Worm (Caenorhabditis elegans) whole organism, early embryonic: ENCODE data around the gene F44E7.9.

Source experiments
- B0310.2 ChIP-seq: sonication (generic microtip); optimal IDR thresholded peaks from 2 replicates; lab custom pipeline; 2016; ENCODE audit warnings: mild to moderate bottlenecking, missing genetic modification characterization, missing compliant biosample characterization
- F13C5.2 ChIP-seq: sonication (generic microtip); optimal IDR thresholded peaks from 2 replicates; lab custom pipeline; 2017; ENCODE audit warnings: mild to moderate bottlenecking, missing genetic modification characterization, inconsistent platforms, missing compliant biosample characterization
- aly-1 ChIP-seq: sonication (generic microtip); optimal IDR thresholded peaks from 2 replicates; lab custom pipeline; 2016; ENCODE audit warnings: missing genetic modification characterization, missing compliant biosample characterization
- ama-1 ChIP-seq: fragments of 150-350 bp; optimal IDR thresholded peaks from 2 replicates; lab custom pipeline; 2014
- ceh-13 ChIP-seq: fragments of 200-800 bp; sonication (Bioruptor generic); optimal IDR thresholded peaks from 2 replicates; lab custom pipeline; 2018; ENCODE audit warnings: mild to moderate bottlenecking, missing genetic modification characterization, missing compliant biosample characterization
- ceh-36 ChIP-seq: sonication (generic microtip); optimal IDR thresholded peaks from 2 replicates; lab custom pipeline; 2016; ENCODE audit warnings: missing genetic modification characterization, inconsistent platforms, missing compliant biosample characterization
- ets-7 ChIP-seq: sonication (generic microtip); optimal IDR thresholded peaks from 2 replicates; lab custom pipeline; 2016; ENCODE audit warnings: missing genotype, missing genetic modification characterization, missing compliant biosample characterization
- flt-1 ChIP-seq: fragments of 200-800 bp; sonication (Bioruptor generic); IDR thresholded peaks from 2 replicates; pipeline ENCODE4 v1.3.6; 2022; ENCODE audit warnings: missing genetic modification characterization, missing compliant biosample characterization
- hmbx-1 ChIP-seq: sonication (generic microtip); optimal IDR thresholded peaks from 2 replicates; lab custom pipeline; 2016; ENCODE audit warnings: mild to moderate bottlenecking, missing genetic modification characterization, missing compliant biosample characterization
- hmg-4 ChIP-seq: fragments of 200-800 bp; sonication (Bioruptor generic); optimal IDR thresholded peaks from 2 replicates; lab custom pipeline; 2018; ENCODE audit warnings: mild to moderate bottlenecking, missing genetic modification characterization, missing compliant biosample characterization
- hnd-1 ChIP-seq: sonication (generic microtip); optimal IDR thresholded peaks from 2 replicates; lab custom pipeline; 2016; ENCODE audit warnings: missing genetic modification characterization, missing compliant biosample characterization
- pes-1 ChIP-seq: fragments of 200-800 bp; sonication (Bioruptor generic); IDR thresholded peaks from 2 replicates; pipeline ENCODE4 v1.3.6; 2022; ENCODE audit warnings: missing genetic modification reagents, missing genetic modification characterization, missing compliant biosample characterization
- scrt-1 ChIP-seq: fragments of 200-800 bp; sonication (Bioruptor generic); IDR thresholded peaks from 2 replicates; pipeline ENCODE4 v1.3.6; 2022; ENCODE audit warnings: missing genetic modification characterization, missing compliant biosample characterization
- sea-1 ChIP-seq: fragments of 200-800 bp; sonication (Bioruptor generic); conservative IDR thresholded peaks from 2 replicates; pipeline ENCODE4 v1.3.6; 2022; ENCODE audit warnings: missing genetic modification characterization, missing compliant biosample characterization
- tbx-11 ChIP-seq: fragments of 200-800 bp; sonication (Bioruptor generic); IDR thresholded peaks from 2 replicates; pipeline ENCODE4 v1.3.6; 2022; ENCODE audit warnings: missing genetic modification characterization, missing compliant biosample characterization
- tbx-37 ChIP-seq: fragments of 200-800 bp; sonication (Bioruptor generic); conservative IDR thresholded peaks from 2 replicates; pipeline ENCODE4 v1.3.6; 2022; ENCODE audit warnings: missing genetic modification reagents, missing genetic modification characterization, missing compliant biosample characterization
- tra-4 ChIP-seq: sonication (generic microtip); optimal IDR thresholded peaks from 2 replicates; lab custom pipeline; 2017; ENCODE audit warnings: missing genetic modification characterization, missing compliant biosample characterization

Gene F44E7.9

ce11 chrV:5771627-5772026 lies 19.4 kb upstream of the F44E7.9 start, which contains the start of gene F44E7.3:
F44E7.3 (plus strand) TSS chrV:5771945.
- TF ChIP-seq B0310.2 (tag; lab: Kevin White, UChicago) = no peak
- TF ChIP-seq scrt-1 (GFP tag; lab: Robert Waterston, UW) = no peak
- TF ChIP-seq aly-1 (tag; lab: Kevin White, UChicago) = no peak
- TF ChIP-seq tra-4 (tag; lab: Kevin White, UChicago) = no peak
- no peak for TF ChIP-seq flt-1
- no peak for TF ChIP-seq hmg-4 (GFP tag; lab: Kevin White, UChicago)
- no peak for TF ChIP-seq tbx-37
- no peak for TF ChIP-seq pes-1 (GFP tag; lab: Robert Waterston, UW)
- no peak for TF ChIP-seq F13C5.2 (tag; lab: Kevin White, UChicago)
- TF ChIP-seq tbx-11 (GFP tag; lab: Robert Waterston, UW) = no peak
- no peak for TF ChIP-seq hnd-1 (tag; lab: Kevin White, UChicago)
- no peak for TF ChIP-seq ceh-36 (tag; lab: Kevin White, UChicago)
- no peak for TF ChIP-seq sea-1 (GFP tag; lab: Robert Waterston, UW)
- TF ChIP-seq ama-1 (lab: Kevin White, UChicago) = no peak
- TF ChIP-seq hmbx-1 (tag; lab: Kevin White, UChicago) = no peak
- TF ChIP-seq ets-7 = no peak
- TF ChIP-seq ceh-13 (GFP tag; lab: Kevin White, UChicago) = no peak

ce11 chrV:5772503-5772902 lies 18.5 kb upstream of the F44E7.9 start:
- TF ChIP-seq hmg-4 (GFP tag; lab: Kevin White, UChicago) (no peak), hnd-1 (tag; lab: Kevin White, UChicago) (no peak), aly-1 (tag; lab: Kevin White, UChicago) (no peak), tra-4 (tag; lab: Kevin White, UChicago) (no peak), hmbx-1 (tag; lab: Kevin White, UChicago) (no peak), pes-1 (GFP tag; lab: Robert Waterston, UW) (no peak), ceh-13 (GFP tag; lab: Kevin White, UChicago) (no peak), F13C5.2 (tag; lab: Kevin White, UChicago) (no peak), ets-7 (no peak), sea-1 (GFP tag; lab: Robert Waterston, UW) (no peak), ama-1 (lab: Kevin White, UChicago) (no peak), tbx-11 (GFP tag; lab: Robert Waterston, UW) (no peak), tbx-37 (no peak), ceh-36 (tag; lab: Kevin White, UChicago) (no peak), flt-1 (no peak)

ce11 chrV:5774137-5774536 lies 16.9 kb upstream of the F44E7.9 start:
- TF ChIP-seq tbx-37 = no peak
- TF ChIP-seq ets-7 = no peak
- TF ChIP-seq hmbx-1 (tag; lab: Kevin White, UChicago) = no peak
- no peak for TF ChIP-seq ceh-36 (tag; lab: Kevin White, UChicago)
- no peak for TF ChIP-seq hnd-1 (tag; lab: Kevin White, UChicago)
- TF ChIP-seq sea-1 (GFP tag; lab: Robert Waterston, UW) = no peak
- TF ChIP-seq F13C5.2 (tag; lab: Kevin White, UChicago) = no peak
- no peak for TF ChIP-seq B0310.2 (tag; lab: Kevin White, UChicago)
- TF ChIP-seq scrt-1 (GFP tag; lab: Robert Waterston, UW) = no peak
- TF ChIP-seq aly-1 (tag; lab: Kevin White, UChicago) = no peak
- TF ChIP-seq hmg-4 (GFP tag; lab: Kevin White, UChicago) = no peak
- no peak for TF ChIP-seq pes-1 (GFP tag; lab: Robert Waterston, UW)
- no peak for TF ChIP-seq tra-4 (tag; lab: Kevin White, UChicago)
- no peak for TF ChIP-seq flt-1
- no peak for TF ChIP-seq ama-1 (lab: Kevin White, UChicago)

ce11 chrV:5776941-5777340 lies 14.1 kb upstream of the F44E7.9 start, which contains the start of gene F44E7.4:
F44E7.4 (minus strand) TSS chrV:5776953.
- TF ChIP-seq sea-1 (GFP tag; lab: Robert Waterston, UW) (peak; percentile 84), flt-1 (peak; percentile 77), pes-1 (GFP tag; lab: Robert Waterston, UW) (peak; percentile 87), tbx-11 (GFP tag; lab: Robert Waterston, UW) (peak; percentile 82), tbx-37 (peak; percentile 73), scrt-1 (GFP tag; lab: Robert Waterston, UW) (peak; percentile 82)

ce11 chrV:5778216-5778615 lies 12.8 kb upstream of the F44E7.9 start:
- TF ChIP-seq sea-1 (GFP tag; lab: Robert Waterston, UW) (peak; percentile 61; the same call in 1 of the 2 replicates), pes-1 (GFP tag; lab: Robert Waterston, UW) (peak; percentile 73)

- TF ChIP-seq ets-7 (no peak), scrt-1 (GFP tag; lab: Robert Waterston, UW) (no peak), aly-1 (tag; lab: Kevin White, UChicago) (no peak), tbx-37 (no peak), ceh-36 (tag; lab: Kevin White, UChicago) (no peak), pes-1 (GFP tag; lab: Robert Waterston, UW) (no peak)
Measured at ce11 chrV:5779984-5780383, 11.0 kb upstream of the F44E7.9 start.

- TF ChIP-seq tbx-37 = no peak
- TF ChIP-seq hmbx-1 (tag; lab: Kevin White, UChicago) = no peak
- TF ChIP-seq hmg-4 (GFP tag; lab: Kevin White, UChicago) = no peak
- no peak for TF ChIP-seq aly-1 (tag; lab: Kevin White, UChicago)
- TF ChIP-seq hnd-1 (tag; lab: Kevin White, UChicago) = no peak
- TF ChIP-seq ceh-13 (GFP tag; lab: Kevin White, UChicago) = no peak
- TF ChIP-seq ets-7 = no peak
- TF ChIP-seq pes-1 (GFP tag; lab: Robert Waterston, UW) = no peak
- TF ChIP-seq ama-1 (lab: Kevin White, UChicago) = no peak
- TF ChIP-seq F13C5.2 (tag; lab: Kevin White, UChicago) = no peak
- TF ChIP-seq B0310.2 (tag; lab: Kevin White, UChicago) = no peak
- TF ChIP-seq sea-1 (GFP tag; lab: Robert Waterston, UW) = no peak
Measured at ce11 chrV:5780713-5781360, 10.2 kb upstream of the F44E7.9 start, which contains the start of gene F44E7.5. F44E7.5 (minus strand) TSS chrV:5780922.
